Fruit fly (Drosophila melanogaster) whole organism, embryonic: ENCODE measurements around the gene Sps2.

Source experiments
- Abd-B ChIP-seq: fragments of 200-800 bp; sonication (Bioruptor generic); optimal IDR thresholded peaks from 2 replicates; lab custom pipeline; 2018; ENCODE audit warnings: missing biosample characterization, mild to moderate bottlenecking, missing genetic modification characterization, moderate library complexity
- Bgb ChIP-seq: fragments of 200-800 bp; sonication (Bioruptor generic); IDR thresholded peaks from 2 replicates; pipeline ENCODE4 v1.3.6; 2022; ENCODE audit warnings: missing biosample characterization, missing genetic modification characterization; ENCODE audit not compliant: partially characterized antibody
- CG1024 ChIP-seq: fragments of 200-800 bp; sonication (Bioruptor generic); IDR thresholded peaks from 2 replicates; pipeline ENCODE4 v1.3.6; 2022; ENCODE audit warnings: missing biosample characterization, missing genetic modification characterization
- CG10366 ChIP-seq: fragments of 200-800 bp; sonication (Bioruptor generic); IDR thresholded peaks from 2 replicates; pipeline ENCODE4 v1.3.6; 2022; ENCODE audit warnings: missing biosample characterization, missing genetic modification characterization
- CG11247 ChIP-seq: fragments of 200-800 bp; sonication (Bioruptor generic); IDR thresholded peaks from 2 replicates; pipeline ENCODE4 v1.3.6; 2022; ENCODE audit warnings: missing biosample characterization, missing genetic modification characterization
- CG11456 ChIP-seq: fragments of 200-800 bp; sonication (Bioruptor generic); IDR thresholded peaks from 3 replicates; pipeline ENCODE4 v1.3.6; 2022; ENCODE audit warnings: missing biosample characterization, missing genetic modification characterization
- CG11560 ChIP-seq: fragments of 200-800 bp; sonication (Bioruptor generic); IDR thresholded peaks from 3 replicates; pipeline ENCODE4 v1.3.6; 2022; ENCODE audit warnings: missing biosample characterization, missing genetic modification characterization
- CG12219 ChIP-seq: fragments of 200-800 bp; sonication (Bioruptor generic); optimal IDR thresholded peaks from 3 replicates; lab custom pipeline; 2018; ENCODE audit warnings: missing biosample characterization, mild to moderate bottlenecking, missing genetic modification characterization
- CG14667 ChIP-seq: fragments of 200-800 bp; sonication (Bioruptor generic); IDR thresholded peaks from 2 replicates; pipeline ENCODE4 v1.3.6; 2022; ENCODE audit warnings: missing biosample characterization, missing genetic modification characterization
- CG1647 ChIP-seq: fragments of 200-800 bp; sonication (Bioruptor generic); optimal IDR thresholded peaks from 3 replicates; lab custom pipeline; 2016; ENCODE audit warnings: missing biosample characterization, missing genetic modification characterization
- CG16779 ChIP-seq: fragments of 200-800 bp; sonication (Bioruptor generic); IDR thresholded peaks from 2 replicates; pipeline ENCODE4 v1.3.6; 2022; ENCODE audit warnings: missing biosample characterization, missing genetic modification characterization
- CG31441 ChIP-seq: fragments of 200-800 bp; sonication (Bioruptor generic); IDR thresholded peaks from 2 replicates; pipeline ENCODE4 v1.3.6; 2022; ENCODE audit warnings: missing biosample characterization, missing genetic modification characterization
- CG33213 ChIP-seq: fragments of 200-800 bp; sonication (Bioruptor generic); optimal IDR thresholded peaks from 3 replicates; lab custom pipeline; 2016; ENCODE audit warnings: missing biosample characterization, missing genetic modification characterization
- CG42726 ChIP-seq: fragments of 200-800 bp; sonication (Bioruptor generic); IDR thresholded peaks from 2 replicates; pipeline ENCODE4 v1.3.6; 2022; ENCODE audit warnings: missing biosample characterization, missing genetic modification characterization; ENCODE audit not compliant: partially characterized antibody
- CG43689 ChIP-seq: fragments of 200-800 bp; sonication (Bioruptor generic); IDR thresholded peaks from 2 replicates; pipeline ENCODE4 v1.3.6; 2022; ENCODE audit warnings: missing biosample characterization, missing genetic modification characterization
- CG6254 ChIP-seq: fragments of 200-800 bp; sonication (Bioruptor generic); optimal IDR thresholded peaks from 3 replicates; lab custom pipeline; 2017; ENCODE audit warnings: mild to moderate bottlenecking, missing biosample characterization, missing genetic modification reagents, missing genetic modification characterization
- CG7357 ChIP-seq: fragments of 200-800 bp; sonication (Bioruptor generic); IDR thresholded peaks from 3 replicates; pipeline ENCODE4 v1.3.6; 2022; ENCODE audit warnings: missing biosample characterization, missing genetic modification characterization
- CG7963 ChIP-seq: fragments of 200-800 bp; sonication (Bioruptor generic); IDR thresholded peaks from 3 replicates; pipeline ENCODE4 v1.3.6; 2022; ENCODE audit warnings: missing biosample characterization, missing genetic modification characterization; ENCODE audit not compliant: partially characterized antibody
- CG8089 ChIP-seq: fragments of 200-800 bp; sonication (Bioruptor generic); optimal IDR thresholded peaks from 3 replicates; lab custom pipeline; 2016; ENCODE audit warnings: missing biosample characterization, missing genetic modification characterization
- CG8388 ChIP-seq: fragments of 200-800 bp; sonication (Bioruptor generic); optimal IDR thresholded peaks from 2 replicates; lab custom pipeline; 2019; ENCODE audit warnings: missing biosample characterization, mild to moderate bottlenecking, missing genetic modification characterization, moderate library complexity
- CG8765 ChIP-seq: fragments of 200-800 bp; sonication (Bioruptor generic); IDR thresholded peaks from 2 replicates; pipeline ENCODE4 v1.3.6; 2022; ENCODE audit warnings: missing biosample characterization, missing genetic modification characterization
- CG8924 ChIP-seq: fragments of 200-800 bp; optimal IDR thresholded peaks from 3 replicates; lab custom pipeline; 2019; ENCODE audit warnings: missing biosample characterization, mild to moderate bottlenecking, missing genetic modification characterization, moderate library complexity
- CG9215 ChIP-seq: fragments of 200-800 bp; sonication (Bioruptor generic); IDR thresholded peaks from 2 replicates; pipeline ENCODE4 v1.3.6; 2022; ENCODE audit warnings: missing biosample characterization, missing genetic modification characterization
- CG9727 ChIP-seq: fragments of 200-800 bp; sonication (Bioruptor generic); optimal IDR thresholded peaks from 3 replicates; lab custom pipeline; 2017; ENCODE audit warnings: missing biosample characterization, mild to moderate bottlenecking, missing genetic modification characterization
- CG9876 ChIP-seq: fragments of 200-800 bp; sonication (Bioruptor generic); optimal IDR thresholded peaks from 2 replicates; lab custom pipeline; 2016; ENCODE audit warnings: missing biosample characterization, missing genetic modification characterization
- CHES-1-like ChIP-seq: fragments of 200-800 bp; sonication (Bioruptor generic); optimal IDR thresholded peaks from 2 replicates; lab custom pipeline; 2016; ENCODE audit warnings: missing biosample characterization, missing genetic modification characterization
- Camta ChIP-seq: fragments of 200-800 bp; sonication (Bioruptor generic); optimal IDR thresholded peaks from 2 replicates; lab custom pipeline; 2016; ENCODE audit warnings: missing biosample characterization, missing genetic modification characterization
- Dad ChIP-seq: fragments of 200-800 bp; sonication (Bioruptor generic); optimal IDR thresholded peaks from 3 replicates; lab custom pipeline; 2016; ENCODE audit warnings: missing biosample characterization, missing genetic modification characterization
- Dll ChIP-seq: fragments of 200-800 bp; sonication (Bioruptor generic); IDR thresholded peaks from 4 replicates; pipeline ENCODE4 v1.3.6; 2022; ENCODE audit warnings: missing biosample characterization, missing genetic modification characterization; ENCODE audit not compliant: partially characterized antibody
- H15 ChIP-seq: fragments of 200-800 bp; sonication (Bioruptor generic); IDR thresholded peaks from 3 replicates; pipeline ENCODE4 v1.3.6; 2022; ENCODE audit warnings: missing biosample characterization, missing genetic modification characterization
- Hr3 ChIP-seq: fragments of 200-800 bp; sonication (Bioruptor generic); optimal IDR thresholded peaks from 3 replicates; lab custom pipeline; 2016; ENCODE audit warnings: missing biosample characterization, missing genetic modification characterization
- Hr78 ChIP-seq, 2 experiments: fragments of 200-800 bp in 1 of 2; fragments of >200 bp in 1 of 2; sonication (Bioruptor generic) in 1 of 2; optimal IDR thresholded peaks; 2 replicates each; lab custom pipeline; 2017 to 2019; ENCODE audit warnings: missing biosample characterization in 2 of 2, missing genetic modification characterization in 2 of 2, mild to moderate bottlenecking in 1 of 2, moderate library complexity in 1 of 2
- Mad ChIP-seq: fragments of 200-800 bp; sonication (Bioruptor generic); optimal IDR thresholded peaks from 2 replicates; lab custom pipeline; 2016; ENCODE audit warnings: missing biosample characterization, missing genetic modification characterization
- PHDP ChIP-seq: fragments of 200-800 bp; sonication (Bioruptor generic); optimal IDR thresholded peaks from 3 replicates; lab custom pipeline; 2018; ENCODE audit warnings: missing biosample characterization, mild to moderate bottlenecking, missing genetic modification characterization, moderate library complexity
- Ssrp ChIP-seq: fragments of 200-800 bp; sonication (Bioruptor generic); optimal IDR thresholded peaks from 2 replicates; lab custom pipeline; 2018; ENCODE audit warnings: missing biosample characterization, mild to moderate bottlenecking, missing genetic modification characterization, moderate library complexity
- Tbp ChIP-seq: fragments of >200 bp; optimal IDR thresholded peaks from 2 replicates; lab custom pipeline; 2018; ENCODE audit warnings: missing biosample characterization, missing genetic modification characterization
- ara ChIP-seq: fragments of 200-800 bp; sonication (Bioruptor generic); IDR thresholded peaks from 2 replicates; pipeline ENCODE4 v1.3.6; 2022; ENCODE audit warnings: missing biosample characterization, missing genetic modification characterization
- corto ChIP-seq: fragments of 200-800 bp; sonication (Bioruptor generic); optimal IDR thresholded peaks from 2 replicates; lab custom pipeline; 2016; ENCODE audit warnings: missing biosample characterization, mild to moderate bottlenecking, missing genetic modification characterization, moderate library complexity
- dan ChIP-seq: fragments of 200-800 bp; sonication (Bioruptor generic); IDR thresholded peaks from 2 replicates; pipeline ENCODE4 v1.3.6; 2022; ENCODE audit warnings: missing biosample characterization, missing genetic modification characterization
- dmrt99B ChIP-seq: fragments of 200-800 bp; sonication (Bioruptor generic); optimal IDR thresholded peaks from 2 replicates; lab custom pipeline; 2018; ENCODE audit warnings: missing biosample characterization, mild to moderate bottlenecking, missing genetic modification characterization, moderate library complexity
- emc ChIP-seq: fragments of 200-800 bp; sonication (Bioruptor generic); optimal IDR thresholded peaks from 2 replicates; lab custom pipeline; 2016; ENCODE audit warnings: missing biosample characterization, missing genetic modification characterization
- gcm2 ChIP-seq: fragments of 200-800 bp; sonication (Bioruptor generic); optimal IDR thresholded peaks from 2 replicates; lab custom pipeline; 2016; ENCODE audit warnings: missing biosample characterization, missing genetic modification characterization
- gfzf ChIP-seq: fragments of 200-800 bp; sonication (Bioruptor generic); optimal IDR thresholded peaks from 2 replicates; lab custom pipeline; 2016; ENCODE audit warnings: missing biosample characterization, mild to moderate bottlenecking, missing genetic modification characterization, moderate library complexity
- lilli ChIP-seq: fragments of 200-800 bp; sonication (Bioruptor generic); optimal IDR thresholded peaks from 3 replicates; lab custom pipeline; 2016; ENCODE audit warnings: missing biosample characterization, missing genetic modification characterization
- oc ChIP-seq: fragments of 200-800 bp; sonication (Bioruptor generic); optimal IDR thresholded peaks from 2 replicates; lab custom pipeline; 2018; ENCODE audit warnings: missing biosample characterization, mild to moderate bottlenecking, missing genetic modification characterization, moderate library complexity
- pan ChIP-seq, 4 experiments: fragments of >200 bp in 3 of 4; fragments of 200-800 bp in 1 of 4; sonication (Bioruptor generic) in 1 of 4; optimal IDR thresholded peaks in 3 of 4; IDR thresholded peaks in 1 of 4; 2 replicates each; pipeline versions ENCODE4 v1.3.6 to Lab custom; 2017 to 2022; ENCODE audit warnings: missing biosample characterization in 2 of 4, missing genetic modification characterization in 2 of 4, mixed read lengths in 1 of 4
- run ChIP-seq: fragments of 200-800 bp; sonication (Bioruptor generic); optimal IDR thresholded peaks from 3 replicates; lab custom pipeline; 2018; ENCODE audit warnings: missing biosample characterization, mild to moderate bottlenecking, missing genetic modification characterization
- sim ChIP-seq: fragments of 200-800 bp; sonication (Bioruptor generic); IDR thresholded peaks from 2 replicates; pipeline ENCODE4 v1.3.6; 2022; ENCODE audit warnings: missing biosample characterization, missing genetic modification characterization
- slbo ChIP-seq: fragments of 200-800 bp; sonication (Bioruptor generic); IDR thresholded peaks from 2 replicates; pipeline ENCODE4 v1.3.6; 2022; ENCODE audit warnings: missing biosample characterization, missing genetic modification characterization
- stc ChIP-seq: fragments of 200-800 bp; sonication (Bioruptor generic); IDR thresholded peaks from 2 replicates; pipeline ENCODE4 v1.3.6; 2022; ENCODE audit warnings: missing biosample characterization, missing genetic modification characterization

Gene Sps2

DNA sequence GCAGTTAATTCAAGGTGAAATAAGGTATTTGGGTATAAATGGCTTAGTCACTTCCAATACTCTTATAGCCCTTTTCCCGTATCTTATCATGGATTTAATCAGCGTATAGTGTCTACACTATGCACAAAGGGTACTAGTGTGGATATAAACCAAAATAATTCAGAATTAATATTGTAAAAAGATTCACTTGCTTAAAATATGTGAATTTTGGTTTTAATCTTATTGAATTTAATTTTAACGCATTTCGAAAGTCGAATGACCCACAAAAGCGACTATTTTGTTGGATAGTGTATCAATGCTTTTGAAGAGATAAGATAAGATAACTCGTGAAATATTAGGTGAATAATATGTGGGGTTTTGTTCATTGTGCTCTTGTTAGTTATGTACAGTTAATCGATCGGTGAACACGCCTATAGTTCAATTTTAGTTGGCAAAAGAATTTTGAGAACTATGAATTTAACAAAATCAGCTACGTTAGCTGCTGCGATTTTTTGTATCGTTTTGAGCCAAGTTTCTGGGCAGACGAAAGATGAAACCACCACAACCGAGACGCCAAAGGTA lies 39.6 kb downstream of the Sps2 start, which contains the start of gene CG5096 (continued):
- TF ChIP-seq CHES-1-like (GFP tag; lab: Kevin White, UChicago) (peak; percentile 62), pan (optimal IDR thresholded peaks at IDR 0.05; lab: Kevin White, UChicago) (no peak), pan (GFP tag; optimal IDR thresholded peaks at IDR 0.05 in 1 of 2, IDR thresholded peaks at IDR 0.05 in 1 of 2) (peak in 1 of 2 experiments; percentile 91), Camta (GFP tag; lab: Kevin White, UChicago) (peak; percentile 78), Bgb (GFP tag; lab: Robert Waterston, UW) (no peak), oc (tag; lab: Kevin White, UChicago) (no peak), CG16779 (GFP tag; lab: Robert Waterston, UW) (0 out of 2 replicates have a peak, but pooled peaks have one; percentile 60), CG8089 (GFP tag; lab: Kevin White, UChicago) (peak; percentile 64), gcm2 (GFP tag; lab: Kevin White, UChicago) (peak; percentile 23), CG9876 (GFP tag; lab: Kevin White, UChicago) (no peak), Ssrp (tag; lab: Kevin White, UChicago) (peak; percentile 62), Mad (GFP tag; lab: Kevin White, UChicago) (peak; percentile 47), Hr3 (GFP tag; lab: Kevin White, UChicago) (peak; percentile 79), Dll (GFP tag; lab: Robert Waterston, UW) (no peak), CG11560 (tag; lab: Robert Waterston, UW) (no peak), CG11456 (GFP tag; lab: Robert Waterston, UW) (peak; percentile 87), Dad (GFP tag; lab: Kevin White, UChicago) (peak; percentile 51), CG31441 (GFP tag; lab: Robert Waterston, UW) (peak; percentile 87), dan (no peak), CG1024 (GFP tag; lab: Robert Waterston, UW) (peak; percentile 70), emc (GFP tag; lab: Kevin White, UChicago) (peak; percentile 59), CG8924 (tag; lab: Kevin White, UChicago) (peak; percentile 94), lilli (GFP tag; lab: Kevin White, UChicago) (peak; percentile 93), CG8765 (no peak; the same call in 1 of the 2 replicates), sim (GFP tag; lab: Robert Waterston, UW) (peak; percentile 70; the same call in 1 of the 2 replicates), Hr78 (GFP tag; optimal IDR thresholded peaks at IDR 0.05; lab: Kevin White, UChicago) (no peak), CG9215 (no peak; the same call in none of the 2 replicates), run (tag; lab: Kevin White, UChicago) (peak; percentile 83), corto (peak; percentile 27), CG33213 (GFP tag; lab: Kevin White, UChicago) (peak; percentile 45), Abd-B (GFP tag; lab: Kevin White, UChicago) (no peak), CG6254 (GFP tag; lab: Kevin White, UChicago) (peak; percentile 60), stc (peak; percentile 86), H15 (GFP tag; lab: Robert Waterston, UW) (peak; percentile 82; the same call in 2 of the 3 replicates), CG7963 (no peak), Tbp (GFP tag; lab: Kevin White, UChicago) (no peak), slbo (GFP tag; lab: Robert Waterston, UW) (peak; percentile 91), CG11247 (GFP tag; lab: Robert Waterston, UW) (no peak; the same call in 1 of the 2 replicates), CG8388 (peak; percentile 82), dmrt99B (tag; lab: Kevin White, UChicago) (peak; percentile 92), CG1647 (GFP tag; lab: Kevin White, UChicago) (peak; percentile 67), CG9727 (GFP tag; lab: Kevin White, UChicago) (peak; percentile 79), gfzf (GFP tag; lab: Kevin White, UChicago) (no peak), CG12219 (GFP tag; lab: Kevin White, UChicago) (peak; percentile 89), ara (GFP tag; lab: Robert Waterston, UW) (peak; percentile 79), CG7357 (peak; percentile 75), CG43689 (no peak), CG14667 (GFP tag; lab: Robert Waterston, UW) (no peak; the same call in 1 of the 2 replicates), CG42726 (GFP tag; lab: Robert Waterston, UW) (no peak), CG10366 (GFP tag; lab: Robert Waterston, UW) (peak; percentile 91), PHDP (peak; percentile 95)
